Fruit fly (Drosophila melanogaster) Kc167 (cell line): Measurements from ENCODE around the gene Or85c.

Source experiments
- Sin3A ChIP-seq: fragments of >200 bp; optimal IDR thresholded peaks from 2 replicates; lab custom pipeline; 2018; ENCODE audit warnings: missing external identifiers
- insv ChIP-seq: fragments of >200 bp; optimal IDR thresholded peaks from 3 replicates; lab custom pipeline; 2018; ENCODE audit warnings: missing external identifiers
- psq ChIP-seq: fragments of >200 bp; optimal IDR thresholded peaks from 2 replicates; lab custom pipeline; 2017; ENCODE audit warnings: missing external identifiers
- ttk ChIP-seq: sonication (Bioruptor generic); optimal IDR thresholded peaks from 2 replicates; lab custom pipeline; 2017; ENCODE audit warnings: missing external identifiers

DNA sequence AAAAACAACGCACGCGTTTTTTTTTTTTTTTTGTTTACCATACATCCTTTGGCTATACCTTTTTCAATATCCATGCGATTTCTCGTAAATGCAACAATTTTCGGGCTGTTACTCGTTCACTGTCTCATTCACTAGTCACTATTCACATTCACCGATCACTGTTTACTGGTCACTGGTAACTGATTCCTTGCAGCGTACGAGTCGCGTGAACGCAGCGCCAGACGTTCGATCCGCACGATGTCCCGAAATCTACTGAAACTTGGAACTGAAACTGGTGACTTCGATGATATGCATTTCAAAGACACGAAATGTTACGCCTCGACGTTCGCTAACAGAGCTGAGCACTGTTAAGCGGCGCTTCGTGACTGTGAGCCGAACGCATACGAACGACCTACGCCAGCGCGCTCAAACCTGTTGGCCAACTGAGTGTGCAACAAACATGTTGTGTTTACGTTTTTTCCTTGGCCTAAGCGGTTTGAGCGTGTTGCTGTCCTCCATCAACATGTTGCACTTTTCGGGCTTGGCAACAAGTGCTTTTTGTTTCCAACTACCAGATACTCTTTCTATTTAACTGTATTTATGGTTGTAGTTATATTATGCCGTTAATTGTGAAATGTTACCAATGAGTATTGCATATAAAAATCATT is 35.3 kb downstream of the Or85c start, which contains the start of gene CG45263:
- TF ChIP-seq ttk: no peak
- no peak for TF ChIP-seq insv (lab: Kevin White, UChicago)
- no peak for TF ChIP-seq Sin3A (lab: Kevin White, UChicago)
- no peak for TF ChIP-seq psq (lab: Kevin White, UChicago)
